Fruit fly (Drosophila melanogaster) Kc167 (cell line): Measurements from ENCODE around the gene CG13613.

Experiments used
- Sin3A ChIP-seq: fragments of >200 bp; optimal IDR thresholded peaks from 2 replicates; lab custom pipeline; 2018; ENCODE audit warnings: missing external identifiers
- h ChIP-seq: fragments of >200 bp; optimal IDR thresholded peaks from 3 replicates; lab custom pipeline; 2018; ENCODE audit warnings: missing external identifiers

DNA sequence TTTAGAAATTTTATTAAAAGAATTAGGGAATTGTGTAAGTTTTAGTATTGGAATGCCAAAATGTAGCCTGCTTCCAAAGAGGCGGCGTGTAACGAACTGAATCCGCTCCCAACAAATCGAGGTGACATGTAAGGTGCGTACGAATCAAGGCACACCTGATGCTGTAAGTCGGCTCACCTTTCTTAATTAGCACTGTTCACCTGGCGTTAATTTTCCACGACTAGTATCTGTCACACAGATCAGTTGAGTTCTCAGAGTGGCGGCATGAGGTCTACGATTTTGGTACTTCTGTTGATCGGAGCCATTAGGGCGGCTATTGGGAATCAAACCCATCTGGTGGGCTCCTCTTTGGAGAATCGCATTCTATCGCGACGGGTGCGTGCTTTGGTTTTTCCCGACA is 3.8 kb upstream of the CG13613 start, which contains the start of the genes CG5762 and CG33339:
- TF ChIP-seq Sin3A (lab: Kevin White, UChicago): no peak
- no peak for TF ChIP-seq h (lab: Kevin White, UChicago)
